Worm (Caenorhabditis elegans) whole organism, young adult: ENCODE results near the gene nlp-9.

Experiments
- Y79H2A.3 ChIP-seq: fragments of 200-800 bp; sonication (Bioruptor generic); conservative IDR thresholded peaks from 2 replicates; pipeline ENCODE4 v1.3.6; 2022; ENCODE audit warnings: missing genetic modification reagents, missing genetic modification characterization, missing compliant biosample characterization
- ama-1 ChIP-seq, 3 experiments: fragments of 150-350 bp in 1 of 3; sonication (generic microtip) in 2 of 3; optimal IDR thresholded peaks; 2 replicates each; lab custom pipeline; 2014 to 2018; ENCODE audit warnings: missing biosample characterization in 2 of 3, missing genetic modification characterization in 2 of 3, missing genetic modification reagents in 2 of 3
- egl-44 ChIP-seq: fragments of 200-800 bp; sonication (Bioruptor generic); IDR thresholded peaks from 2 replicates; pipeline ENCODE4 v1.3.6; 2022; ENCODE audit warnings: missing genetic modification reagents, missing genetic modification characterization, missing compliant biosample characterization
- him-1 ChIP-seq: sonication (generic microtip); optimal IDR thresholded peaks from 2 replicates; lab custom pipeline; 2016; ENCODE audit warnings: missing genotype, missing genetic modification reagents, missing genetic modification characterization, missing compliant biosample characterization
- unc-62 ChIP-seq: fragments of 150-350 bp; optimal IDR thresholded peaks from 2 replicates; lab custom pipeline; 2014; ENCODE audit warnings: missing biosample characterization, missing genetic modification reagents, missing genetic modification characterization

ce11 chrV:4194587-4195211 is 24.7 kb upstream of the nlp-9 start, which contains the start of gene Y45G5AM.9:
- TF ChIP-seq unc-62 (GFP tag; lab: Kevin White, UChicago) (no peak), egl-44 (GFP tag; lab: Robert Waterston, UW) (no peak), Y79H2A.3 (GFP tag; lab: Robert Waterston, UW) (no peak), ama-1 (optimal IDR thresholded peaks at IDR 0.05; lab: Kevin White, UChicago) (no peak), ama-1 (GFP tag; optimal IDR thresholded peaks at IDR 0.05; lab: Kevin White, UChicago) (no peak), him-1 (tag; lab: Kevin White, UChicago) (no peak)
